Fruit fly (Drosophila melanogaster): ENCODE measurements around the gene CG32024.

- TF ChIP-seq usp (GFP tag; optimal IDR thresholded peaks at IDR 0.05): no peak
- no peak for TF ChIP-seq fru (GFP tag; optimal IDR thresholded peaks at IDR 0.05)
- no peak for TF ChIP-seq pan (optimal IDR thresholded peaks at IDR 0.05)
Measured at dm6 chr3L:8798539-8798938, 8.9 kb upstream of the CG32024 start.
